Worm (Caenorhabditis elegans): Measurements from ENCODE around the gene H03G16.7.

DNA sequence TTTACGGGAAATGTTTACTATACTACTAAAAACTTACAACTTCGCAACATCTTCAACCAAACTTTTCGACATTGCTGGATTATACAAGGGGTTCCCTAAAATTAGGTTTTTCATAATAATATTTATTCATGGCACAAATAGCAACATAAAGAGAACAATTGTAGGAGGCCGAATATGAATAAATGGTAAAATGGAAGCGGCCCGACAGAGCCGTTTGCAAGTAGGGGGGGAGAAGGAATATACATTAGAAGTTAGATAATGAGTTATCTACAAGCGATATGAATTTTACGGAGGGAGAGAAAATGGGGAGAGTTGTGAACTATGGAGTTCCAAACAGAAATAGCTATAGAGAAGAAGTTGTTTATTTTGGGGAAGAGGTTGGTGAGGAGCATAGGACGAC, 4.5 kb upstream of the H03G16.7 start, which contains the start of gene fbxa-96:
- no peak for TF ChIP-seq ama-1 (optimal IDR thresholded peaks at IDR 0.05)
- no peak for TF ChIP-seq ceh-24 (tag; optimal IDR thresholded peaks at IDR 0.05)
- TF ChIP-seq fkh-10 (GFP tag; optimal IDR thresholded peaks at IDR 0.05) = no peak
- no peak for TF ChIP-seq ceh-2 (tag; optimal IDR thresholded peaks at IDR 0.05)
- no peak for TF ChIP-seq nhr-11 (tag; optimal IDR thresholded peaks at IDR 0.05)
- no peak for TF ChIP-seq pqm-1 (tag; optimal IDR thresholded peaks at IDR 0.05)
- no peak for TF ChIP-seq dmd-4 (tag; optimal IDR thresholded peaks at IDR 0.05; ENCODE audit: borderline replicate concordance)
- TF ChIP-seq odd-2 (tag; optimal IDR thresholded peaks at IDR 0.05) = no peak
- no peak for TF ChIP-seq tbx-7 (tag; optimal IDR thresholded peaks at IDR 0.05)
- TF ChIP-seq pha-4 (tag; optimal IDR thresholded peaks at IDR 0.05) = no peak

Measured in whole organism, late embryonic.